Worm (Caenorhabditis elegans) whole organism, young adult: ENCODE measurements around the gene F23B12.1.

Source experiments
- D2030.7 ChIP-seq: fragments of 200-800 bp; sonication (Bioruptor generic); IDR thresholded peaks from 2 replicates; pipeline ENCODE4 v1.3.6; 2022; ENCODE audit warnings: missing genetic modification reagents, missing genetic modification characterization, missing compliant biosample characterization
- F10E7.11 ChIP-seq: sonication (generic microtip); optimal IDR thresholded peaks from 2 replicates; lab custom pipeline; 2017; ENCODE audit warnings: mild to moderate bottlenecking, missing genetic modification characterization, moderate library complexity, missing compliant biosample characterization
- F39B2.1 ChIP-seq: fragments of 200-800 bp; sonication (Bioruptor generic); IDR thresholded peaks from 2 replicates; pipeline ENCODE4 v1.3.6; 2022; ENCODE audit warnings: missing genetic modification reagents, missing genetic modification characterization, missing compliant biosample characterization
- F49E8.2 ChIP-seq: sonication (generic microtip); optimal IDR thresholded peaks from 3 replicates; lab custom pipeline; 2017; ENCODE audit warnings: missing genetic modification characterization, mild to moderate bottlenecking, missing compliant biosample characterization, antibody characterized with exemption, moderate library complexity; ENCODE audit not compliant: insufficient read depth
- F57C9.4 ChIP-seq: sonication (generic microtip); optimal IDR thresholded peaks from 2 replicates; lab custom pipeline; 2017; ENCODE audit warnings: mild to moderate bottlenecking, missing genetic modification characterization, missing compliant biosample characterization
- K12H6.12 ChIP-seq: fragments of 200-800 bp; sonication (Bioruptor generic); optimal IDR thresholded peaks from 2 replicates; lab custom pipeline; 2018; ENCODE audit warnings: mild to moderate bottlenecking, missing genetic modification characterization, missing compliant biosample characterization
- Y95B8A.8 ChIP-seq: fragments of 200-800 bp; sonication (Bioruptor generic); IDR thresholded peaks from 2 replicates; pipeline ENCODE4 v1.3.6; 2022; ENCODE audit warnings: missing genetic modification reagents, missing genetic modification characterization, missing compliant biosample characterization
- aptf-2 ChIP-seq: fragments of 200-800 bp; sonication (Bioruptor generic); conservative IDR thresholded peaks from 2 replicates; pipeline ENCODE4 v1.3.6; 2022; ENCODE audit warnings: missing genetic modification reagents, missing genetic modification characterization, missing compliant biosample characterization
- cebp-2 ChIP-seq: fragments of 200-800 bp; sonication (Bioruptor generic); IDR thresholded peaks from 2 replicates; pipeline ENCODE4 v1.3.6; 2022; ENCODE audit warnings: missing genetic modification characterization, missing compliant biosample characterization
- ceh-27 ChIP-seq: fragments of 200-800 bp; sonication (Bioruptor generic); optimal IDR thresholded peaks from 2 replicates; lab custom pipeline; 2018; ENCODE audit warnings: mild to moderate bottlenecking, missing genetic modification characterization, moderate library complexity, missing compliant biosample characterization
- ceh-40 ChIP-seq: fragments of 200-800 bp; sonication (Bioruptor generic); IDR thresholded peaks from 2 replicates; pipeline ENCODE4 v1.3.6; 2022; ENCODE audit warnings: missing genetic modification characterization, missing compliant biosample characterization
- ceh-79 ChIP-seq: sonication (generic microtip); optimal IDR thresholded peaks from 2 replicates; lab custom pipeline; 2017; ENCODE audit warnings: mild to moderate bottlenecking, missing genetic modification characterization, missing compliant biosample characterization
- chd-7 ChIP-seq: sonication (generic microtip); optimal IDR thresholded peaks from 2 replicates; lab custom pipeline; 2016; ENCODE audit warnings: mild to moderate bottlenecking, missing genetic modification characterization, moderate library complexity, missing compliant biosample characterization
- efl-1 ChIP-seq: fragments of 150-350 bp; optimal IDR thresholded peaks from 2 replicates; lab custom pipeline; 2014; ENCODE audit warnings: missing biosample characterization, missing genetic modification reagents, missing genetic modification characterization
- egl-44 ChIP-seq: fragments of 200-800 bp; sonication (Bioruptor generic); IDR thresholded peaks from 2 replicates; pipeline ENCODE4 v1.3.6; 2022; ENCODE audit warnings: missing genetic modification reagents, missing genetic modification characterization, missing compliant biosample characterization
- ets-4 ChIP-seq: fragments of 200-800 bp; sonication (Bioruptor generic); optimal IDR thresholded peaks from 2 replicates; lab custom pipeline; 2018; ENCODE audit warnings: mild to moderate bottlenecking, missing genetic modification characterization, missing compliant biosample characterization
- fkh-3 ChIP-seq: sonication (generic microtip); optimal IDR thresholded peaks from 2 replicates; lab custom pipeline; 2016; ENCODE audit warnings: mild to moderate bottlenecking, missing genetic modification characterization, missing compliant biosample characterization
- hmg-1.2 ChIP-seq: fragments of 200-800 bp; sonication (Bioruptor generic); IDR thresholded peaks from 2 replicates; pipeline ENCODE4 v1.3.6; 2022; ENCODE audit warnings: missing genetic modification reagents, missing genetic modification characterization, missing compliant biosample characterization
- hrde-1 ChIP-seq: sonication (generic microtip); optimal IDR thresholded peaks from 2 replicates; lab custom pipeline; 2016; ENCODE audit warnings: missing genetic modification characterization, mild to moderate bottlenecking, missing compliant biosample characterization, moderate library complexity, missing genotype, missing genetic modification reagents, borderline replicate concordance
- lag-1 ChIP-seq: fragments of 200-800 bp; sonication (Bioruptor generic); IDR thresholded peaks from 2 replicates; pipeline ENCODE4 v1.3.6; 2022; ENCODE audit warnings: missing genetic modification reagents, missing genetic modification characterization, missing compliant biosample characterization
- lin-26 ChIP-seq: fragments of 200-800 bp; sonication (Bioruptor generic); IDR thresholded peaks from 2 replicates; pipeline ENCODE4 v1.3.6; 2022; ENCODE audit warnings: missing genetic modification reagents, missing genetic modification characterization, missing compliant biosample characterization
- lsl-1 ChIP-seq: fragments of 200-800 bp; sonication (Bioruptor generic); optimal IDR thresholded peaks from 2 replicates; lab custom pipeline; 2018; ENCODE audit warnings: mild to moderate bottlenecking, missing genetic modification characterization, moderate library complexity, missing compliant biosample characterization
- madf-8 ChIP-seq: fragments of 200-800 bp; sonication (Bioruptor generic); conservative IDR thresholded peaks from 2 replicates; pipeline ENCODE4 v1.3.6; 2022; ENCODE audit warnings: missing genetic modification reagents, missing genetic modification characterization, missing compliant biosample characterization
- mes-4 ChIP-seq: sonication (generic microtip); optimal IDR thresholded peaks from 2 replicates; lab custom pipeline; 2016; ENCODE audit warnings: missing genotype, missing genetic modification characterization, missing compliant biosample characterization
- nfya-1 ChIP-seq: sonication (generic microtip); optimal IDR thresholded peaks from 2 replicates; lab custom pipeline; 2017; ENCODE audit warnings: antibody characterized with exemption, missing compliant biosample characterization, missing genetic modification characterization, borderline replicate concordance; ENCODE audit not compliant: insufficient read depth
- nfya-2 ChIP-seq: fragments of 200-800 bp; sonication (Bioruptor generic); IDR thresholded peaks from 2 replicates; pipeline ENCODE4 v1.3.6; 2022; ENCODE audit warnings: missing genetic modification reagents, missing genetic modification characterization, missing compliant biosample characterization
- nhr-90 ChIP-seq: sonication (generic microtip); optimal IDR thresholded peaks from 2 replicates; lab custom pipeline; 2016; ENCODE audit warnings: missing genotype, mild to moderate bottlenecking, missing genetic modification characterization, missing compliant biosample characterization
- pbrm-1 ChIP-seq: fragments of 200-800 bp; sonication (Bioruptor generic); IDR thresholded peaks from 2 replicates; pipeline ENCODE4 v1.3.6; 2022; ENCODE audit warnings: missing genetic modification reagents, missing genetic modification characterization, missing compliant biosample characterization
- repo-1 ChIP-seq: sonication (generic microtip); optimal IDR thresholded peaks from 2 replicates; lab custom pipeline; 2017; ENCODE audit warnings: mild to moderate bottlenecking, missing genetic modification characterization, missing compliant biosample characterization
- snpc-1.3 ChIP-seq: sonication (generic microtip); optimal IDR thresholded peaks from 2 replicates; lab custom pipeline; 2017; ENCODE audit warnings: missing genetic modification characterization, mild to moderate bottlenecking, missing compliant biosample characterization, antibody characterized with exemption, moderate library complexity, missing genotype, missing genetic modification reagents; ENCODE audit not compliant: insufficient read depth
- somi-1 ChIP-seq: fragments of 200-800 bp; sonication (Bioruptor generic); optimal IDR thresholded peaks from 2 replicates; lab custom pipeline; 2018; ENCODE audit warnings: mild to moderate bottlenecking, missing genetic modification characterization, missing compliant biosample characterization
- sptf-2 ChIP-seq: fragments of 200-800 bp; sonication (Bioruptor generic); optimal IDR thresholded peaks from 2 replicates; lab custom pipeline; 2018; ENCODE audit warnings: mild to moderate bottlenecking, missing genetic modification characterization, missing compliant biosample characterization
- tbp1 ChIP-seq: fragments of 200-800 bp; sonication (Bioruptor generic); optimal IDR thresholded peaks from 2 replicates; lab custom pipeline; 2018; ENCODE audit warnings: mild to moderate bottlenecking, missing genetic modification characterization, missing compliant biosample characterization
- tbx-9 ChIP-seq: sonication (generic microtip); optimal IDR thresholded peaks from 2 replicates; lab custom pipeline; 2016; ENCODE audit warnings: borderline replicate concordance, missing genetic modification characterization, inconsistent platforms, missing compliant biosample characterization
- unc-62 ChIP-seq: fragments of 150-350 bp; optimal IDR thresholded peaks from 2 replicates; lab custom pipeline; 2014; ENCODE audit warnings: missing biosample characterization, missing genetic modification reagents, missing genetic modification characterization
- xnd-1 ChIP-seq: sonication (generic microtip); optimal IDR thresholded peaks from 2 replicates; lab custom pipeline; 2016; ENCODE audit warnings: missing genotype, missing genetic modification reagents, missing genetic modification characterization, missing compliant biosample characterization
- zfh-2 ChIP-seq: fragments of 200-800 bp; sonication (Bioruptor generic); conservative IDR thresholded peaks from 2 replicates; pipeline ENCODE4 v1.3.6; 2022; ENCODE audit warnings: missing genetic modification reagents, missing genetic modification characterization, missing compliant biosample characterization
- ztf-18 ChIP-seq: sonication (generic microtip); optimal IDR thresholded peaks from 2 replicates; lab custom pipeline; 2016; ENCODE audit warnings: missing genotype, mild to moderate bottlenecking, missing genetic modification characterization, missing compliant biosample characterization
- ztf-22 ChIP-seq: fragments of 200-800 bp; sonication (Bioruptor generic); optimal IDR thresholded peaks from 2 replicates; lab custom pipeline; 2018; ENCODE audit warnings: mild to moderate bottlenecking, missing genetic modification characterization, moderate library complexity, missing compliant biosample characterization
- ztf-3 ChIP-seq: fragments of 200-800 bp; sonication (Bioruptor generic); optimal IDR thresholded peaks from 2 replicates; lab custom pipeline; 2018; ENCODE audit warnings: mild to moderate bottlenecking, missing genetic modification characterization, missing compliant biosample characterization
- ztf-6 ChIP-seq: fragments of 200-800 bp; sonication (Bioruptor generic); IDR thresholded peaks from 2 replicates; pipeline ENCODE4 v1.3.6; 2022; ENCODE audit warnings: missing genetic modification reagents, missing genetic modification characterization, missing compliant biosample characterization

F23B12.1 gene

ce11 chrV:14428865-14429264 is at the start of gene F23B12.1:
F23B12.1 (plus strand) TSS chrV:14429165.
- TF ChIP-seq ztf-18 (tag; lab: Kevin White, UChicago): no peak
- TF ChIP-seq ets-4 (GFP tag; lab: Kevin White, UChicago): no peak

DNA sequence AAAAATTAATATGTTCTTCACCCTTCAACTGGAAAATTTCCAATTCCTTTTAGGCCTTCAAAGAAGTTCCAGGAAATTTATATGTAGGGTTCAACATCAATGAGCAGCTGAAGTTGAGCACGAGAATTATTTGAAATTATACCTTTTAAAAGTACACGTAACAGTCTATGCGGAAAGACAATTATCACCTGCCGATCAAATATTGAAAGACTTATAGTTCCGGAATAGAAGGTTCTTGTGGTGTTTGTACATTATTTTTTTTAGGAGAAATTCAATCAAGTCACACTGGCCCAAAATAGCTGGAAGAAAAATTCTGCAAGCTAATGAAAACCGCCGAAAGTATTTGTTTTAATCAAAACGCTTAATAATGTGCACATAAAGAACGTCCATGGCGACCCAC is 48.7 kb upstream of the F23B12.1 start:
- TF ChIP-seq repo-1 (tag; lab: Kevin White, UChicago): no peak
- TF ChIP-seq tbp1: no peak
- no peak for TF ChIP-seq F39B2.1
- no peak for TF ChIP-seq lin-26 (GFP tag; lab: Robert Waterston, UW)
- TF ChIP-seq efl-1 (GFP tag; lab: Kevin White, UChicago): no peak
- no peak for TF ChIP-seq madf-8
- no peak for TF ChIP-seq F57C9.4 (tag; lab: Kevin White, UChicago)
- TF ChIP-seq ztf-6 (GFP tag; lab: Robert Waterston, UW): no peak
- TF ChIP-seq D2030.7 (GFP tag; lab: Robert Waterston, UW): no peak
- no peak for TF ChIP-seq unc-62
- TF ChIP-seq pbrm-1 (GFP tag; lab: Robert Waterston, UW): no peak
- TF ChIP-seq, all 124 proteins: peak for 0

ce11 chrV:14391830-14392229 is 37.1 kb upstream of the F23B12.1 start, which contains the start of gene C15H11.10:
C15H11.10 (plus strand) TSS chrV:14392130.
- TF ChIP-seq hrde-1 (tag; lab: Kevin White, UChicago) (no peak), egl-44 (GFP tag; lab: Robert Waterston, UW) (no peak), somi-1 (GFP tag; lab: Kevin White, UChicago) (no peak), ceh-79 (tag; lab: Kevin White, UChicago) (no peak), ceh-40 (no peak), aptf-2 (GFP tag; lab: Robert Waterston, UW) (no peak), xnd-1 (no peak), F10E7.11 (tag; lab: Kevin White, UChicago) (no peak), cebp-2 (GFP tag; lab: Robert Waterston, UW) (no peak), fkh-3 (tag; lab: Kevin White, UChicago) (no peak), K12H6.12 (tag; lab: Kevin White, UChicago) (no peak), sptf-2 (GFP tag; lab: Kevin White, UChicago) (no peak), ceh-27 (no peak), lsl-1 (GFP tag; lab: Kevin White, UChicago) (no peak), chd-7 (tag; lab: Kevin White, UChicago) (no peak), nfya-1 (tag; lab: Kevin White, UChicago) (no peak), hmg-1.2 (GFP tag; lab: Robert Waterston, UW) (no peak), F49E8.2 (no peak), tbx-9 (no peak), mes-4 (tag; lab: Kevin White, UChicago) (no peak)

ce11 chrV:14393504-14393903 is 35.5 kb upstream of the F23B12.1 start, which contains the start of gene C15H11.1:
C15H11.1 (plus strand) TSS chrV:14393804.
- TF ChIP-seq nhr-90 (tag; lab: Kevin White, UChicago): no peak
- no peak for TF ChIP-seq Y95B8A.8 (GFP tag; lab: Robert Waterston, UW)
- TF ChIP-seq snpc-1.3 (tag; lab: Kevin White, UChicago): no peak
- no peak for TF ChIP-seq ztf-3 (GFP tag; lab: Kevin White, UChicago)
- no peak for TF ChIP-seq ztf-22 (GFP tag; lab: Kevin White, UChicago)
- no peak for TF ChIP-seq lag-1 (GFP tag; lab: Robert Waterston, UW)
- TF ChIP-seq nfya-2 (GFP tag; lab: Robert Waterston, UW): no peak
- no peak for TF ChIP-seq zfh-2 (GFP tag; lab: Robert Waterston, UW)
- no peak for TF ChIP-seq chd-7 (tag; lab: Kevin White, UChicago)
- TF ChIP-seq, all 124 proteins: peak for 0
